Fruit fly (Drosophila melanogaster) whole organism, embryonic: ENCODE measurements around the gene Tfb4.
A peak's percentile ranks its signal among the peaks of the same experiment; 100 is the strongest.

Source experiments
- Asciz ChIP-seq: fragments of 200-800 bp; sonication (Bioruptor generic); optimal IDR thresholded peaks from 2 replicates; lab custom pipeline; 2017; ENCODE audit warnings: missing biosample characterization, mild to moderate bottlenecking, missing genetic modification characterization, missing genetic modification reagents
- CG10274 ChIP-seq: fragments of 200-800 bp; sonication (Bioruptor generic); optimal IDR thresholded peaks from 3 replicates; lab custom pipeline; 2017; ENCODE audit warnings: missing biosample characterization, mild to moderate bottlenecking, missing genetic modification characterization
- CG11247 ChIP-seq: fragments of 200-800 bp; sonication (Bioruptor generic); IDR thresholded peaks from 2 replicates; pipeline ENCODE4 v1.3.6; 2022; ENCODE audit warnings: missing biosample characterization, missing genetic modification characterization
- CG11695 ChIP-seq: fragments of 200-800 bp; sonication (Bioruptor generic); IDR thresholded peaks from 3 replicates; pipeline ENCODE4 v1.3.6; 2022; ENCODE audit warnings: missing biosample characterization, missing genetic modification characterization
- CG11723 ChIP-seq: fragments of 200-800 bp; sonication (Bioruptor generic); optimal IDR thresholded peaks from 2 replicates; lab custom pipeline; 2017; ENCODE audit warnings: missing biosample characterization, mild to moderate bottlenecking, missing genetic modification characterization
- CG12071 ChIP-seq: fragments of 200-800 bp; sonication (Bioruptor generic); optimal IDR thresholded peaks from 3 replicates; lab custom pipeline; 2018; ENCODE audit warnings: missing biosample characterization, mild to moderate bottlenecking, missing genetic modification characterization
- CG12236 ChIP-seq: fragments of 200-800 bp; sonication (Bioruptor generic); optimal IDR thresholded peaks from 2 replicates; lab custom pipeline; 2016; ENCODE audit warnings: missing biosample characterization, missing genetic modification characterization
- CG14050 ChIP-seq: fragments of 200-800 bp; sonication (Bioruptor generic); IDR thresholded peaks from 3 replicates; pipeline ENCODE4 v1.3.6; 2022; ENCODE audit warnings: missing biosample characterization, missing genetic modification characterization
- CG14710 ChIP-seq: fragments of 200-800 bp; sonication (Bioruptor generic); optimal IDR thresholded peaks from 3 replicates; lab custom pipeline; 2019; ENCODE audit warnings: missing biosample characterization, mild to moderate bottlenecking, missing genetic modification characterization, moderate library complexity
- CG15479 ChIP-seq: fragments of 200-800 bp; sonication (Bioruptor generic); optimal IDR thresholded peaks from 3 replicates; lab custom pipeline; 2019; ENCODE audit warnings: missing biosample characterization, mild to moderate bottlenecking, missing genetic modification characterization, moderate library complexity
- CG16815 ChIP-seq: fragments of 200-800 bp; sonication (Bioruptor generic); optimal IDR thresholded peaks from 3 replicates; lab custom pipeline; 2017; ENCODE audit warnings: missing biosample characterization, mild to moderate bottlenecking, missing genetic modification characterization
- CG16863 ChIP-seq: fragments of 200-800 bp; sonication (Bioruptor generic); optimal IDR thresholded peaks from 3 replicates; lab custom pipeline; 2016; ENCODE audit warnings: missing biosample characterization, missing genetic modification characterization
- CG17361 ChIP-seq: fragments of 200-800 bp; sonication (Bioruptor generic); IDR thresholded peaks from 3 replicates; pipeline ENCODE4 v1.3.6; 2022; ENCODE audit warnings: missing biosample characterization, missing genetic modification characterization
- CG17612 ChIP-seq: fragments of 200-800 bp; sonication (Bioruptor generic); IDR thresholded peaks from 2 replicates; pipeline ENCODE4 v1.3.6; 2022; ENCODE audit warnings: missing biosample characterization, missing genetic modification characterization
- CG18262 ChIP-seq: fragments of 200-800 bp; optimal IDR thresholded peaks from 3 replicates; lab custom pipeline; 2019; ENCODE audit warnings: missing biosample characterization, mild to moderate bottlenecking, missing genetic modification characterization, moderate library complexity
- CG4730 ChIP-seq: fragments of 200-800 bp; sonication (Bioruptor generic); IDR thresholded peaks from 2 replicates; pipeline ENCODE4 v1.3.6; 2022; ENCODE audit warnings: missing biosample characterization, missing genetic modification characterization
- CG6854 ChIP-seq: fragments of 200-800 bp; sonication (Bioruptor generic); optimal IDR thresholded peaks from 3 replicates; lab custom pipeline; 2017; ENCODE audit warnings: missing biosample characterization, mild to moderate bottlenecking, missing genetic modification characterization
- CG7963 ChIP-seq: fragments of 200-800 bp; sonication (Bioruptor generic); IDR thresholded peaks from 3 replicates; pipeline ENCODE4 v1.3.6; 2022; ENCODE audit warnings: missing biosample characterization, missing genetic modification characterization; ENCODE audit not compliant: partially characterized antibody
- D19A ChIP-seq: fragments of 200-800 bp; optimal IDR thresholded peaks from 3 replicates; lab custom pipeline; 2019; ENCODE audit warnings: missing biosample characterization, mild to moderate bottlenecking, missing genetic modification characterization, moderate library complexity
- Drgx ChIP-seq: fragments of 200-800 bp; sonication (Bioruptor generic); IDR thresholded peaks from 2 replicates; pipeline ENCODE4 v1.3.6; 2022; ENCODE audit warnings: missing biosample characterization, missing genetic modification characterization
- HmgZ ChIP-seq: fragments of 200-800 bp; sonication (Bioruptor generic); optimal IDR thresholded peaks from 2 replicates; lab custom pipeline; 2018; ENCODE audit warnings: missing biosample characterization, mild to moderate bottlenecking, missing genetic modification characterization
- Med ChIP-seq: fragments of 200-800 bp; sonication (Bioruptor generic); peaks from one replicate; lab custom pipeline; 2016; ENCODE audit warnings: missing biosample characterization, missing genetic modification characterization, mild to moderate bottlenecking, inconsistent platforms, moderate library complexity
- Mes4 ChIP-seq: fragments of 200-800 bp; sonication (Bioruptor generic); optimal IDR thresholded peaks from 2 replicates; lab custom pipeline; 2016; ENCODE audit warnings: missing biosample characterization, missing genetic modification characterization
- NK7.1 ChIP-seq: fragments of 200-800 bp; sonication (Bioruptor generic); optimal IDR thresholded peaks from 3 replicates; lab custom pipeline; 2016; ENCODE audit warnings: missing biosample characterization, missing genetic modification characterization
- Oaz ChIP-seq: fragments of 200-800 bp; sonication (Bioruptor generic); IDR thresholded peaks from 2 replicates; pipeline ENCODE4 v1.3.6; 2022; ENCODE audit warnings: missing biosample characterization, missing genetic modification characterization
- Side ChIP-seq: fragments of 200-800 bp; sonication (Bioruptor generic); optimal IDR thresholded peaks from 2 replicates; lab custom pipeline; 2016; ENCODE audit warnings: missing biosample characterization, missing genetic modification characterization
- Sox102F ChIP-seq: fragments of 200-800 bp; sonication (Bioruptor generic); optimal IDR thresholded peaks from 2 replicates; lab custom pipeline; 2018; ENCODE audit warnings: missing biosample characterization, mild to moderate bottlenecking, missing genetic modification characterization, moderate library complexity
- Trl ChIP-seq, 3 experiments: fragments of >200 bp in 2 of 3; fragments of 200-800 bp in 1 of 3; sonication (Bioruptor generic) in 1 of 3; optimal IDR thresholded peaks; 2 replicates in 1 of 3; 3 replicates in 2 of 3; lab custom pipeline; 2016 to 2017; ENCODE audit warnings: missing biosample characterization in 1 of 3, missing genetic modification characterization in 1 of 3
- YL-1 ChIP-seq: fragments of 200-800 bp; sonication (Bioruptor generic); optimal IDR thresholded peaks from 3 replicates; lab custom pipeline; 2017; ENCODE audit warnings: missing biosample characterization, mild to moderate bottlenecking, missing genetic modification characterization
- ara ChIP-seq: fragments of 200-800 bp; sonication (Bioruptor generic); IDR thresholded peaks from 2 replicates; pipeline ENCODE4 v1.3.6; 2022; ENCODE audit warnings: missing biosample characterization, missing genetic modification characterization
- ash1 ChIP-seq: fragments of 200-800 bp; sonication (Bioruptor generic); optimal IDR thresholded peaks from 2 replicates; lab custom pipeline; 2018; ENCODE audit warnings: missing biosample characterization, mild to moderate bottlenecking, missing genetic modification characterization
- bbx ChIP-seq: fragments of 200-800 bp; sonication (Bioruptor generic); IDR thresholded peaks from 2 replicates; pipeline ENCODE4 v1.3.6; 2022; ENCODE audit warnings: missing biosample characterization, missing genetic modification characterization; ENCODE audit not compliant: partially characterized antibody
- cato ChIP-seq: fragments of 200-800 bp; sonication (Bioruptor generic); optimal IDR thresholded peaks from 2 replicates; lab custom pipeline; 2016; ENCODE audit warnings: missing biosample characterization, missing genetic modification characterization, borderline replicate concordance
- crol ChIP-seq: fragments of 200-800 bp; sonication (Bioruptor generic); IDR thresholded peaks from 2 replicates; pipeline ENCODE4 v1.3.6; 2022; ENCODE audit warnings: missing biosample characterization, missing genetic modification characterization
- cwo ChIP-seq: fragments of 200-800 bp; sonication (Bioruptor generic); optimal IDR thresholded peaks from 3 replicates; lab custom pipeline; 2017; ENCODE audit warnings: missing biosample characterization, missing genetic modification characterization, mild to moderate bottlenecking, moderate library complexity, missing genetic modification reagents
- exex ChIP-seq: fragments of 200-800 bp; sonication (Bioruptor generic); optimal IDR thresholded peaks from 4 replicates; lab custom pipeline; 2018; ENCODE audit warnings: missing biosample characterization, mild to moderate bottlenecking, missing genetic modification characterization, moderate library complexity
- gem ChIP-seq: fragments of 200-800 bp; sonication (Bioruptor generic); optimal IDR thresholded peaks from 2 replicates; lab custom pipeline; 2019; ENCODE audit warnings: missing biosample characterization, mild to moderate bottlenecking, missing genetic modification characterization, moderate library complexity
- gfzf ChIP-seq: fragments of 200-800 bp; sonication (Bioruptor generic); optimal IDR thresholded peaks from 2 replicates; lab custom pipeline; 2016; ENCODE audit warnings: missing biosample characterization, mild to moderate bottlenecking, missing genetic modification characterization, moderate library complexity
- klu ChIP-seq: fragments of 200-800 bp; sonication (Bioruptor generic); IDR thresholded peaks from 2 replicates; pipeline ENCODE4 v1.3.6; 2022; ENCODE audit warnings: missing biosample characterization, missing genetic modification characterization
- mam ChIP-seq: fragments of 200-800 bp; sonication (Bioruptor generic); optimal IDR thresholded peaks from 3 replicates; lab custom pipeline; 2016; ENCODE audit warnings: missing biosample characterization, missing genetic modification characterization
- mirr ChIP-seq: fragments of 200-800 bp; sonication (Bioruptor generic); optimal IDR thresholded peaks from 3 replicates; lab custom pipeline; 2018; ENCODE audit warnings: missing biosample characterization, mild to moderate bottlenecking, missing genetic modification characterization
- nau ChIP-seq: fragments of 200-800 bp; sonication (Bioruptor generic); optimal IDR thresholded peaks from 3 replicates; lab custom pipeline; 2017; ENCODE audit warnings: missing biosample characterization, mild to moderate bottlenecking, missing genetic modification characterization, missing genetic modification reagents
- pros ChIP-seq: fragments of 200-800 bp; sonication (Bioruptor generic); optimal IDR thresholded peaks from 3 replicates; lab custom pipeline; 2019; ENCODE audit warnings: missing biosample characterization, mild to moderate bottlenecking, missing genetic modification characterization, moderate library complexity
- rib ChIP-seq: fragments of 200-800 bp; sonication (Bioruptor generic); IDR thresholded peaks from 2 replicates; pipeline ENCODE4 v1.3.6; 2022; ENCODE audit warnings: missing biosample characterization, missing genetic modification characterization
- sd ChIP-seq: fragments of 200-800 bp; sonication (Bioruptor generic); optimal IDR thresholded peaks from 3 replicates; lab custom pipeline; 2018; ENCODE audit warnings: missing biosample characterization, mild to moderate bottlenecking, missing genetic modification characterization, moderate library complexity
- sug ChIP-seq: fragments of 200-800 bp; optimal IDR thresholded peaks from 2 replicates; lab custom pipeline; 2019; ENCODE audit warnings: missing biosample characterization, mild to moderate bottlenecking, missing genetic modification characterization, moderate library complexity
- twi ChIP-seq: fragments of 200-800 bp; optimal IDR thresholded peaks from 2 replicates; lab custom pipeline; 2019; ENCODE audit warnings: missing biosample characterization, mild to moderate bottlenecking, missing genetic modification characterization, moderate library complexity
- wek ChIP-seq: fragments of 200-800 bp; sonication (Bioruptor generic); optimal IDR thresholded peaks from 3 replicates; lab custom pipeline; 2018; ENCODE audit warnings: missing biosample characterization, mild to moderate bottlenecking, missing genetic modification characterization, moderate library complexity

The Tfb4 gene

DNA sequence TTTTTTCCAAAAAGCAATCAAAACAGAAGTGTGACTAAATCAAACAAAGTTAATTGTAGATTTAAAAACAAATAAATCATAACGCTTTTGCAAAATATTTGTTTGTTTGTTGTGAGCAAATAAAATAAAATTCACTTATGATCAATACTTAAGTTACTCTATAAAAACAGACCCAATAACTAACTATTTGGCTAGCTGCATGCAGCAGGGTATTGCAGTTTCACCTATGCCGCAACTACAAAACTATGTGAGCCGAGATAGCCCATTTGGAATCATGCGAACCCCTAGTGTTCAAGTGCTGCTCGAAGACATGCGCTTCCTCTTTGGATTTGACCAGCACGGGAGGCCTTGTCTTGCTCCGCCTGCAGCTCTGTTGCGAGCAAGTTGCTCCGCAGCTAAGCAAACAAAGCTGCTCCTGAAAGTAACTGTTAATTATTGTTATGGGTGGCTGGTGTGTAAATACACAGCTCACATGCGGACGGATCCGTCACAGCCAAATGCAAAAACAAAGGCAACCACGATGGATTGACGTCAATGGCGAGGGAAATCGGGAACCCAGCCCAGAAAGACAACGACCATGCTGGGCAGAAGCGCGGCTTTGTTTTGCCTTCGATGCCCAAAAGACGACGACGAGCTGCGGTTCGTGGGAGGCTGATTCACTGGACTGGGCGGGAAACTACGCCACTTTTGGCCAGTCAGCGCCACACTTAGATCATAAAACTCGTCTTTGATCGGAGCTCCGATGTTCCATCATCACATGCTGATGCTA is 28.4 kb downstream of the Tfb4 start (continued):
- TF ChIP-seq CG16863 (GFP tag; lab: Kevin White, UChicago) (peak; percentile 0), cato (no peak), Oaz (GFP tag; lab: Robert Waterston, UW) (no peak), ash1 (GFP tag; lab: Kevin White, UChicago) (no peak), CG10274 (GFP tag; lab: Kevin White, UChicago) (peak; percentile 81), CG12236 (GFP tag; lab: Kevin White, UChicago) (no peak), CG11695 (GFP tag; lab: Robert Waterston, UW) (no peak), HmgZ (peak; percentile 13), CG14050 (GFP tag; lab: Robert Waterston, UW) (no peak), mam (GFP tag; lab: Kevin White, UChicago) (no peak), Med (peak; percentile 63), Trl (optimal IDR thresholded peaks at IDR 0.05; lab: Kevin White, UChicago) (no peak), Trl (GFP tag; optimal IDR thresholded peaks at IDR 0.05; lab: Kevin White, UChicago) (no peak), pros (GFP tag; lab: Kevin White, UChicago) (no peak), CG4730 (GFP tag; lab: Robert Waterston, UW) (no peak), CG6854 (no peak), klu (0 out of 2 replicates have a peak, but pooled peaks have one; percentile 21), CG12071 (GFP tag; lab: Kevin White, UChicago) (peak; percentile 7), D19A (peak; percentile 76), twi (no peak), CG14710 (tag; lab: Kevin White, UChicago) (peak; percentile 11), bbx (GFP tag; lab: Robert Waterston, UW) (no peak), wek (GFP tag; lab: Kevin White, UChicago) (peak; percentile 25), CG7963 (GFP tag; lab: Robert Waterston, UW) (no peak), CG17361 (GFP tag; lab: Robert Waterston, UW) (0 out of 3 replicates have a peak, but pooled peaks have one; percentile 32), Side (no peak), Mes4 (GFP tag; lab: Kevin White, UChicago) (no peak), NK7.1 (GFP tag; lab: Kevin White, UChicago) (no peak), nau (peak; percentile 8), Asciz (GFP tag; lab: Kevin White, UChicago) (peak; percentile 0), gem (tag; lab: Kevin White, UChicago) (peak; percentile 14), CG16815 (GFP tag; lab: Kevin White, UChicago) (no peak), sug (peak; percentile 9), CG17612 (GFP tag; lab: Robert Waterston, UW) (0 out of 2 replicates have a peak, but pooled peaks have one; percentile 4), CG18262 (tag; lab: Kevin White, UChicago) (peak; percentile 9), Sox102F (GFP tag; lab: Kevin White, UChicago) (peak; percentile 22), CG11723 (GFP tag; lab: Kevin White, UChicago) (no peak)

DNA sequence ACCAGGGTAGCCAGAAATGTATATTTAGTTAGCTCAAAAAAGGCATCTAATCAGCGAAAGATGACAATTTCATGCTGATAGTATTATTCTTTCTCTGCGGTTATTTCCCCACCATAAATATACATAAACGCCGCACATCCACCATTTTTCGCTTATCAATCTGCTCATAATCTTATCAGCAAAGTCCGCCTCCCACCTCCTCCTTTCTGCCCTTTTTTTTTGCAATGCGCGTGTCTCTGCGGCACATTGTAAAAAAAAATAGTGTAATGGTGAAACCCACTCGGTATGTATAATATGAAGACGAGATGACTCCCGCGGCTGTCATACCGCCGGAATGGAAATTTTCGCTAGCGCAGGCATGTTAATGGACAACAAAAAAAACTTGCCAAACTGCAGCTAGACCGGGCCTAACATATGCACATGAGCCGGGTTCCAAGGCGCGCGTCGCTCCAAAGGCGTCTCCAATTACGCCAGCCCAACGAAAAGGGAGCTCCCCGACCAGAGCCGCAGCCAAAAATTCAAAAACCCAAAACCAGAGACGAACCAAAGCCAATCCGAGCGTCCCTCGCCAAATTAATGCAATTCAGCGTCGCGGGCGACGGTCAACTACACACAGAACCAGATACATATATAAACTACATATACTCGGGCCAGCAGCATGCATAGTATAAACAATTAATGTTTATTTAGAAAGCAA is 30.1 kb downstream of the Tfb4 start:
- TF ChIP-seq sd (tag; lab: Kevin White, UChicago) (peak; percentile 9), cwo (peak; percentile 32), rib (GFP tag; lab: Robert Waterston, UW) (0 out of 2 replicates have a peak, but pooled peaks have one; percentile 9), Med (peak; percentile 59), mirr (GFP tag; lab: Kevin White, UChicago) (peak; percentile 11), gfzf (GFP tag; lab: Kevin White, UChicago) (no peak), exex (tag; lab: Kevin White, UChicago) (peak; percentile 51), crol (peak; percentile 23; the same call in 1 of the 2 replicates), YL-1 (GFP tag; lab: Kevin White, UChicago) (no peak), ara (GFP tag; lab: Robert Waterston, UW) (no peak), CG11247 (GFP tag; lab: Robert Waterston, UW) (no peak), Sox102F (GFP tag; lab: Kevin White, UChicago) (no peak), Drgx (GFP tag; lab: Robert Waterston, UW) (0 out of 2 replicates have a peak, but pooled peaks have one; percentile 21), CG15479 (GFP tag; lab: Kevin White, UChicago) (peak; percentile 15), sug (peak; percentile 11)
